Worm (Caenorhabditis elegans) whole organism, early embryonic: Measurements from ENCODE around the gene C18D1.2.

Source experiments
- B0310.2 ChIP-seq: sonication (generic microtip); optimal IDR thresholded peaks from 2 replicates; lab custom pipeline; 2016; ENCODE audit warnings: mild to moderate bottlenecking, missing genetic modification characterization, missing compliant biosample characterization
- aly-1 ChIP-seq: sonication (generic microtip); optimal IDR thresholded peaks from 2 replicates; lab custom pipeline; 2016; ENCODE audit warnings: missing genetic modification characterization, missing compliant biosample characterization
- ama-1 ChIP-seq: fragments of 150-350 bp; optimal IDR thresholded peaks from 2 replicates; lab custom pipeline; 2014
- ceh-36 ChIP-seq: sonication (generic microtip); optimal IDR thresholded peaks from 2 replicates; lab custom pipeline; 2016; ENCODE audit warnings: missing genetic modification characterization, inconsistent platforms, missing compliant biosample characterization
- ets-7 ChIP-seq: sonication (generic microtip); optimal IDR thresholded peaks from 2 replicates; lab custom pipeline; 2016; ENCODE audit warnings: missing genotype, missing genetic modification characterization, missing compliant biosample characterization
- hmbx-1 ChIP-seq: sonication (generic microtip); optimal IDR thresholded peaks from 2 replicates; lab custom pipeline; 2016; ENCODE audit warnings: mild to moderate bottlenecking, missing genetic modification characterization, missing compliant biosample characterization
- hmg-4 ChIP-seq: fragments of 200-800 bp; sonication (Bioruptor generic); optimal IDR thresholded peaks from 2 replicates; lab custom pipeline; 2018; ENCODE audit warnings: mild to moderate bottlenecking, missing genetic modification characterization, missing compliant biosample characterization
- hnd-1 ChIP-seq: sonication (generic microtip); optimal IDR thresholded peaks from 2 replicates; lab custom pipeline; 2016; ENCODE audit warnings: missing genetic modification characterization, missing compliant biosample characterization
- tra-4 ChIP-seq: sonication (generic microtip); optimal IDR thresholded peaks from 2 replicates; lab custom pipeline; 2017; ENCODE audit warnings: missing genetic modification characterization, missing compliant biosample characterization

- TF ChIP-seq ama-1 (no peak), aly-1 (tag; lab: Kevin White, UChicago) (no peak), hmg-4 (no peak), B0310.2 (tag; lab: Kevin White, UChicago) (no peak), hnd-1 (no peak), ceh-36 (tag; lab: Kevin White, UChicago) (no peak), hmbx-1 (tag; lab: Kevin White, UChicago) (no peak), ets-7 (no peak), tra-4 (tag; lab: Kevin White, UChicago) (no peak)
Measured at ce11 chrII:10029890-10030289, 26.9 kb upstream of the C18D1.2 start, which contains the start of gene ttc-36.
